Fruit fly (Drosophila melanogaster): ENCODE measurements around the gene Abd-B.

Gene Abd-B

DNA sequence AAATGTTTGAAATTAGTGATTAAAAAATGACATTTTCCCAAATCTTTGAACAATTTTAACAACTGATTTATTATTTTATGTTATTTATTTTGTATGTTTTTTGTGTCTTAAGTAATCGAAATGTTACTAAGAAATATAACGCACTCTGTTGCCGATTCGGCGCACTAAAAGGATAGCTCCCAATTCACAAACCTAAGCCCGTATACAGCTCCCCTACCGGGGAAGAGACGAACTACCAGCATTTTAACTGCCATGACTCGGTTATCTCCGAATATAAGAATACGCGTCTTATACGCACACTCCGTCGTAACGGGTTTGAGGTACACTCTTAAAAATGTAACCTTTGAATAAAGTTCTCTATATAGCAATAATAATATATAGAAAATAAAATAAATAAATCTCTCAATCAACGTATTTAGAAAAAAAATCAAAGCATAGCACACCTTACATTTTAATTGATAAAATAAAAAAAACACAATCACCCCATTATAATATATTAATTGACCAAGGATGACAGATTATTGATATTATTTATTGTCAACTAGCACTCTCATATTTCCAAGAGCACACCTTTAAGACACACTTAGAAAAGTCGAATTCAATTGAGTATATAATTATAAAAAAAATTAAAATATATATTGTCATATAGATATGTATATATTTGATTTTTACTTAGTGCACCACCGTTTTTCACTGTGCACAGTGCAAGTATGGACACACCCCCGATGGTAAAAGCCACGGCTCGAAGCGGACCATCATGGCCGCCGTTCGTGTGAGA lies 14.1 kb downstream of the Abd-B start (continued):
- TF ChIP-seq Xrp1 (GFP tag; IDR thresholded peaks at IDR 0.05) (peak; percentile 80), Hr3 (GFP tag; optimal IDR thresholded peaks at IDR 0.05) (peak; percentile 87), CG8290 (GFP tag; optimal IDR thresholded peaks at IDR 0.05) (peak; percentile 37), CG8290 (tag; optimal IDR thresholded peaks at IDR 0.05) (no peak), mam (GFP tag; optimal IDR thresholded peaks at IDR 0.05) (peak; percentile 14), psq (GFP tag; optimal IDR thresholded peaks at IDR 0.05) (peak; percentile 63), CG18764 (GFP tag; optimal IDR thresholded peaks at IDR 0.05) (peak; percentile 40), pan (optimal IDR thresholded peaks at IDR 0.05) (no peak), pan (GFP tag; optimal IDR thresholded peaks at IDR 0.05 in 1 of 2, IDR thresholded peaks at IDR 0.05 in 1 of 2) (peak in 1 of 2 experiments; percentile 70), cad (GFP tag; optimal IDR thresholded peaks at IDR 0.05) (no peak), dmrt99B (tag; optimal IDR thresholded peaks at IDR 0.05) (peak; percentile 86), Abd-B (GFP tag; optimal IDR thresholded peaks at IDR 0.05) (peak; percentile 90), bcd (GFP tag; optimal IDR thresholded peaks at IDR 0.05) (peak; percentile 83), sug (tag; optimal IDR thresholded peaks at IDR 0.05) (peak; percentile 76), stc (GFP tag; IDR thresholded peaks at IDR 0.05) (peak; percentile 58), CG11696 (GFP tag; IDR thresholded peaks at IDR 0.05) (peak; percentile 24; the same call in 1 of the 2 replicates), gt (GFP tag; IDR thresholded peaks at IDR 0.05) (no peak), pita (GFP tag; optimal IDR thresholded peaks at IDR 0.05) (peak; percentile 85), pb (GFP tag; optimal IDR thresholded peaks at IDR 0.05) (no peak), ro (GFP tag; IDR thresholded peaks at IDR 0.05) (no peak; the same call in 1 of the 2 replicates), wek (GFP tag; optimal IDR thresholded peaks at IDR 0.05) (no peak), Fer1 (GFP tag; optimal IDR thresholded peaks at IDR 0.05) (no peak), CG17361 (GFP tag; IDR thresholded peaks at IDR 0.05) (peak; percentile 98), Lim3 (GFP tag; IDR thresholded peaks at IDR 0.05) (no peak), gce (GFP tag; IDR thresholded peaks at IDR 0.05) (peak; percentile 6; the same call in 1 of the 3 replicates), scrt (GFP tag; optimal IDR thresholded peaks at IDR 0.05) (peak; percentile 71), Meics (GFP tag; optimal IDR thresholded peaks at IDR 0.05) (peak; percentile 89), Jarid2 (GFP tag; optimal IDR thresholded peaks at IDR 0.05) (peak; percentile 46), luna (GFP tag; optimal IDR thresholded peaks at IDR 0.05) (no peak), CG11560 (tag; IDR thresholded peaks at IDR 0.05) (no peak), abd-A (tag; optimal IDR thresholded peaks at IDR 0.05) (peak; percentile 23), sens (GFP tag) (peak; percentile 89), CG1603 (tag; optimal IDR thresholded peaks at IDR 0.05) (peak; percentile 67), vnd (GFP tag; IDR thresholded peaks at IDR 0.05; ENCODE audit: partially characterized antibody) (no peak), CG1647 (GFP tag; optimal IDR thresholded peaks at IDR 0.05) (no peak), CG8924 (tag; optimal IDR thresholded peaks at IDR 0.05) (peak; percentile 93), CG1602 (GFP tag; optimal IDR thresholded peaks at IDR 0.05) (peak; percentile 84), CG15696 (tag; optimal IDR thresholded peaks at IDR 0.05) (peak; percentile 83), rib (GFP tag; IDR thresholded peaks at IDR 0.05) (no peak), gsb (GFP tag; IDR thresholded peaks at IDR 0.05) (no peak), Gsc (GFP tag; IDR thresholded peaks at IDR 0.05) (no peak), CG11723 (GFP tag; optimal IDR thresholded peaks at IDR 0.05) (peak; percentile 67), zfh2 (GFP tag; optimal IDR thresholded peaks at IDR 0.05) (no peak), lmd (GFP tag; IDR thresholded peaks at IDR 0.05) (peak; percentile 72), ERR (GFP tag; optimal IDR thresholded peaks at IDR 0.05) (no peak), CG9797 (GFP tag; optimal IDR thresholded peaks at IDR 0.05) (no peak), salm (tag; optimal IDR thresholded peaks at IDR 0.05) (peak; percentile 60), D19A (tag; optimal IDR thresholded peaks at IDR 0.05) (peak; percentile 84), Dp (GFP tag; optimal IDR thresholded peaks at IDR 0.05) (peak; percentile 13), NK7.1 (GFP tag; optimal IDR thresholded peaks at IDR 0.05) (no peak), CG12659 (GFP tag; optimal IDR thresholded peaks at IDR 0.05) (peak; percentile 91)

All from whole organism, embryonic.